Worm (Caenorhabditis elegans): ENCODE measurements around the gene srh-193.

The srh-193 gene

DNA sequence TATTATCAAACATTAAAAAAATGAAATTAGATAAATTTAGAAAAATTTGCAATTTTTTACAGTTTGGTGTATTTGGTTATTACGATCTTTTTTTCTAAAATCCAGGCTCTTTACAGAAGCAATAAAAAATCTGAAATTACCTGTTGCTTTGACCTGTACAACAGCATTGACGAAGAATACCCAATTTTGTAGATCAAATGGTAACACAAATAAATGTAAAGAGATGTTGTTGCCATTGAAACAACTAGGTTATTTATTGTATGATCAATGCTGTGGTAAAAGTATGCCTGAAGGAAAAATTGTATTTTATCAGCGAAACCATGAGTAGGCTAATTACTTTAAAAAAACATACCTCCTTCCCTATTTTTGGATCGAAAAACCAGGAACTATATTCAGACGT is 48.4 kb downstream of the srh-193 start:
- no peak for TF ChIP-seq ama-1 (optimal IDR thresholded peaks at IDR 0.05)
- TF ChIP-seq ztf-1 (GFP tag; conservative IDR thresholded peaks at IDR 0.05) = no peak
- TF ChIP-seq nhr-77 (tag; optimal IDR thresholded peaks at IDR 0.05) = no peak
- no peak for TF ChIP-seq unc-39 (tag; optimal IDR thresholded peaks at IDR 0.05)
- TF ChIP-seq nhr-237 (tag; optimal IDR thresholded peaks at IDR 0.05) = no peak

DNA sequence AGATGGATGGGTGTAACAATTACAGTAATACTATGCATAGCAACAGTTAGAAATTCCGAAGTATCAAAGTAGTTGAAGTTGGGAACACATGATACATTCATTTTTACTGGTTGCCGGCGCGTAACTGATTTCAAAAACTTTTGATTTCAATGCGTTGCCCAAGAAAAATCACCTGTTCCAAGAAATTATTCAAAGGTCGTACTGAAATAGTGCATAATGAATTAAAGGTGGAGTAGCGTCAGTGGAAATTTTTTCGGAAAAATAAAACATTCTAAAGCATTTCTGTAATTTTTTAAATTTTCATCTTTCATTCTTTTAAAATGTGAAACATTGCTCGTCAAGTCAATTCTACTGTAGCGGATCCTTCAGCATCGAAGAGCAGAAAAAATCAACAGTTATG is 49.7 kb downstream of the srh-193 start, which contains the start of gene srh-204:
TSS of gene srh-204 (minus strand) at position 101 of the 400 bp plus-strand sequence.
- no peak for TF ChIP-seq ZK546.5 (tag; optimal IDR thresholded peaks at IDR 0.05)
- TF ChIP-seq F13H6.1 (tag; optimal IDR thresholded peaks at IDR 0.05) = no peak
- no peak for TF ChIP-seq ztf-1 (GFP tag; conservative IDR thresholded peaks at IDR 0.05)
- no peak for TF ChIP-seq gmeb-1 (tag; optimal IDR thresholded peaks at IDR 0.05)
- no peak for TF ChIP-seq lsy-2 (tag; optimal IDR thresholded peaks at IDR 0.05)
- TF ChIP-seq ztf-4 (tag; optimal IDR thresholded peaks at IDR 0.05) = no peak
- TF ChIP-seq unc-62 (GFP tag; optimal IDR thresholded peaks at IDR 0.05) = no peak
